Worm (Caenorhabditis elegans): ENCODE results near the gene ampd-1.

ampd-1 gene

ce11 chrII:5231111-5231510 lies 28.0 kb downstream of the ampd-1 start, which contains the start of gene EGAP2.1:
Gene EGAP2.1 (plus strand): TSS chrII:5231411.
- TF ChIP-seq nhr-11 (tag; optimal IDR thresholded peaks at IDR 0.05) (no peak), fos-1 (tag; optimal IDR thresholded peaks at IDR 0.05) (no peak), egl-27 (tag; optimal IDR thresholded peaks at IDR 0.05) (no peak), lin-39 (tag; optimal IDR thresholded peaks at IDR 0.05) (no peak)

ce11 chrII:5234728-5235127 lies 31.6 kb downstream of the ampd-1 start:
- TF ChIP-seq elt-2 (tag; optimal IDR thresholded peaks at IDR 0.05) = peak; percentile 84
- no peak for TF ChIP-seq unc-39 (tag; optimal IDR thresholded peaks at IDR 0.05)
- peak; percentile 57 for TF ChIP-seq pqm-1 (tag; optimal IDR thresholded peaks at IDR 0.05)

- peak; percentile 85 for TF ChIP-seq elt-2 (tag; optimal IDR thresholded peaks at IDR 0.05)
- no peak for TF ChIP-seq eor-1 (tag; optimal IDR thresholded peaks at IDR 0.05)
- peak; percentile 49 for TF ChIP-seq pqm-1 (tag; optimal IDR thresholded peaks at IDR 0.05)
These were observed 32.6 kb downstream of the ampd-1 start, which contains the start of gene pho-1 for ce11 chrII:5235758-5236157. Gene pho-1 (minus strand): TSS chrII:5235846.

- TF ChIP-seq unc-39 (tag; optimal IDR thresholded peaks at IDR 0.05) (no peak), lsy-12 (tag; optimal IDR thresholded peaks at IDR 0.05) (peak; percentile 4), nfya-1 (tag; optimal IDR thresholded peaks at IDR 0.05; ENCODE audit: insufficient read depth) (peak; percentile 3), aly-2 (tag; optimal IDR thresholded peaks at IDR 0.05) (no peak), mdl-1 (tag; optimal IDR thresholded peaks at IDR 0.05) (no peak), elt-3 (tag; optimal IDR thresholded peaks at IDR 0.05) (no peak), unc-62 (GFP tag; optimal IDR thresholded peaks at IDR 0.05) (no peak), pqm-1 (tag; optimal IDR thresholded peaks at IDR 0.05) (peak; percentile 26), elt-2 (tag; optimal IDR thresholded peaks at IDR 0.05) (peak; percentile 57), ceh-82 (tag; optimal IDR thresholded peaks at IDR 0.05) (no peak), nhr-11 (tag; optimal IDR thresholded peaks at IDR 0.05) (no peak), mml-1 (tag; optimal IDR thresholded peaks at IDR 0.05) (no peak), nhr-12 (tag; optimal IDR thresholded peaks at IDR 0.05) (no peak), jun-1 (tag; optimal IDR thresholded peaks at IDR 0.05) (no peak), pha-4 (tag; optimal IDR thresholded peaks at IDR 0.05) (no peak), elt-1 (tag; optimal IDR thresholded peaks at IDR 0.05) (no peak), nhr-77 (tag; optimal IDR thresholded peaks at IDR 0.05) (no peak), ceh-28 (tag; optimal IDR thresholded peaks at IDR 0.05) (no peak)
These were observed 34.6 kb downstream of the ampd-1 start for ce11 chrII:5237699-5238098.

ce11 chrII:5238366-5238765 lies 35.2 kb downstream of the ampd-1 start, which contains the start of gene pho-4:
Gene pho-4 (minus strand): TSS chrII:5238466.
- no peak for TF ChIP-seq fos-1 (tag; optimal IDR thresholded peaks at IDR 0.05)
- TF ChIP-seq tbx-2 (tag; optimal IDR thresholded peaks at IDR 0.05) = no peak
- TF ChIP-seq nhr-67 (tag; optimal IDR thresholded peaks at IDR 0.05) = no peak
- no peak for TF ChIP-seq skn-1 (tag; optimal IDR thresholded peaks at IDR 0.05)
- no peak for TF ChIP-seq nhr-77 (tag; optimal IDR thresholded peaks at IDR 0.05)
- no peak for TF ChIP-seq pqm-1 (tag; optimal IDR thresholded peaks at IDR 0.05)
- no peak for TF ChIP-seq nhr-237 (tag; optimal IDR thresholded peaks at IDR 0.05)

- TF ChIP-seq elt-3 (tag; optimal IDR thresholded peaks at IDR 0.05) (no peak), sea-2 (GFP tag; optimal IDR thresholded peaks at IDR 0.05) (no peak), ceh-9 (tag; optimal IDR thresholded peaks at IDR 0.05) (no peak), egl-27 (tag; optimal IDR thresholded peaks at IDR 0.05) (no peak), nhr-43 (tag; optimal IDR thresholded peaks at IDR 0.05; ENCODE audit: poor library complexity, severe bottlenecking) (no peak), zag-1 (tag; optimal IDR thresholded peaks at IDR 0.05) (no peak), nhr-23 (tag; optimal IDR thresholded peaks at IDR 0.05) (no peak), nfya-1 (tag; optimal IDR thresholded peaks at IDR 0.05; ENCODE audit: insufficient read depth) (no peak), ztf-4 (tag; optimal IDR thresholded peaks at IDR 0.05) (no peak), fos-1 (tag; optimal IDR thresholded peaks at IDR 0.05) (no peak), mml-1 (tag; optimal IDR thresholded peaks at IDR 0.05) (no peak), nhr-77 (tag; optimal IDR thresholded peaks at IDR 0.05) (no peak), unc-62 (GFP tag; optimal IDR thresholded peaks at IDR 0.05) (no peak), nhr-237 (tag; optimal IDR thresholded peaks at IDR 0.05) (no peak), ama-1 (optimal IDR thresholded peaks at IDR 0.05) (no peak)
These were observed 38.4 kb downstream of the ampd-1 start, which contains the start of gene T16D1.1 for ce11 chrII:5241560-5241959. Gene T16D1.1 (minus strand): TSS chrII:5241660.
